In the genomic region with DNA sequence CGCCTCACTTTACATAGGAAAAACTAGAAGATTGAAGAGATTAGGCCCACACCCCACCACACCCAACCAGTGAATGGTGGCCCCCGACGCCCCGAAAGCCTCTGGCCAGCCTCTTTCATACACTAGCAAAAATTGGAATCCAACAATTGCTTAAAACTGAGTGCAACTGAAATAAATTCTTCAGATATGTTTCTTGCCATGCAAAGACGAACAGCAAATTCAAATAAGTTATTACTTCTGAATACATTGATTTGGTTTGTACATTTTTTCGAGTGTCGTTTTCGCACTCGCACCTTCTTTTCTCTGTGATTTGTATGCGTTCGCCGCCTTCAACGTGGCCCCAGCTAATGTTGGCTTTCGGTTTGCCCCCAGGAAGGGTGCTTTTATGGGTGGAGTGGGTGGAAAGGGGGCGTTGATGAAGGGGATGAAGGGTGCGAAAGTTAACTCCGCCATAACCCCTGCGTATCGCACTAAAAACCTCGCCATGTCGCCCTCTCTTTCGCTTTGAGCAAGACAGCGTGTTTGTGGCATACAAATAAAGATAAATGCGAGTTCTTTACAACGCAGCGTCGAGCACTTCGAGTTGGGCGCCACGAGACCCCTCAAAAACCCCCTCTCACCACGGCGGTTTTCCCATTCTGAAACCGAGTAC, we compare ENCODE assay signal across 1 fruit fly cellular context.
TF ChIP-seq lines count a peak whose summit lies in the region.

No protein-coding gene starts in this region.

TF ChIP-seq in whole organism, embryonic, 481 proteins besides CTCF, POLR2A, EP300 and RAD21 (continued from another document and continues in another):
- TF ChIP-seq CG3163 (GFP tag; optimal IDR thresholded peaks at IDR 0.05; lab: Kevin White, UChicago) (no peak), toy (GFP tag; IDR thresholded peaks at IDR 0.05; lab: Robert Waterston, UW) (no peak), ab (GFP tag; optimal IDR thresholded peaks at IDR 0.05; lab: Kevin White, UChicago) (no peak), chinmo (GFP tag; IDR thresholded peaks at IDR 0.05; lab: Robert Waterston, UW; ENCODE audit: partially characterized antibody) (0 out of 4 replicates have a peak, but pooled peaks have one; percentile 19), lmd (GFP tag; IDR thresholded peaks at IDR 0.05; lab: Robert Waterston, UW) (peak; percentile 60), sc (optimal IDR thresholded peaks at IDR 0.05; lab: Kevin White, UChicago) (no peak), sc (GFP tag; optimal IDR thresholded peaks at IDR 0.05; lab: Kevin White, UChicago) (no peak), lola (GFP tag; optimal IDR thresholded peaks at IDR 0.05; lab: Kevin White, UChicago) (no peak), CG6765 (GFP tag; optimal IDR thresholded peaks at IDR 0.05; lab: Kevin White, UChicago) (no peak), CG2199 (GFP tag; IDR thresholded peaks at IDR 0.05; lab: Robert Waterston, UW) (no peak), CG13894 (tag; optimal IDR thresholded peaks at IDR 0.05; lab: Kevin White, UChicago) (no peak), aop (GFP tag; IDR thresholded peaks at IDR 0.05; lab: Robert Waterston, UW) (no peak), CG11085 (GFP tag; IDR thresholded peaks at IDR 0.05; lab: Robert Waterston, UW) (no peak), CG10267 (tag; optimal IDR thresholded peaks at IDR 0.05; lab: Kevin White, UChicago) (no peak), BtbVII (GFP tag; optimal IDR thresholded peaks at IDR 0.05; lab: Kevin White, UChicago) (no peak), gsb (GFP tag; IDR thresholded peaks at IDR 0.05; lab: Robert Waterston, UW) (no peak), Vsx1 (GFP tag; optimal IDR thresholded peaks at IDR 0.05; lab: Kevin White, UChicago) (no peak), CG10366 (GFP tag; IDR thresholded peaks at IDR 0.05; lab: Robert Waterston, UW) (peak; percentile 42), CG5245 (GFP tag; optimal IDR thresholded peaks at IDR 0.05; lab: Kevin White, UChicago) (no peak), CG17359 (tag; optimal IDR thresholded peaks at IDR 0.05; lab: Kevin White, UChicago) (peak; percentile 38), psq (GFP tag; optimal IDR thresholded peaks at IDR 0.05; lab: Kevin White, UChicago) (no peak), CG6689 (GFP tag; IDR thresholded peaks at IDR 0.05; lab: Robert Waterston, UW) (no peak), CHES-1-like (GFP tag; optimal IDR thresholded peaks at IDR 0.05; lab: Kevin White, UChicago) (no peak), CG3726 (GFP tag; IDR thresholded peaks at IDR 0.05; lab: Robert Waterston, UW) (no peak), ranshi (GFP tag; IDR thresholded peaks at IDR 0.05; lab: Robert Waterston, UW) (peak; percentile 52; the same call in 1 of the 2 replicates), Nf-YB (GFP tag; optimal IDR thresholded peaks at IDR 0.05; lab: Kevin White, UChicago) (no peak), bcd (GFP tag; optimal IDR thresholded peaks at IDR 0.05; lab: Kevin White, UChicago) (peak; percentile 23), sd (tag; optimal IDR thresholded peaks at IDR 0.05; lab: Kevin White, UChicago) (no peak), CG2889 (GFP tag; IDR thresholded peaks at IDR 0.05; lab: Robert Waterston, UW) (0 out of 3 replicates have a peak, but pooled peaks have one; percentile 59), Abd-B (GFP tag; optimal IDR thresholded peaks at IDR 0.05; lab: Kevin White, UChicago) (peak; percentile 23), shn (GFP tag; optimal IDR thresholded peaks at IDR 0.05; lab: Kevin White, UChicago) (peak; percentile 14), CG10462 (GFP tag; optimal IDR thresholded peaks at IDR 0.05; lab: Kevin White, UChicago) (no peak), CG7271 (tag; optimal IDR thresholded peaks at IDR 0.05; lab: Kevin White, UChicago) (no peak), Dad (GFP tag; optimal IDR thresholded peaks at IDR 0.05; lab: Kevin White, UChicago) (no peak), wdn (GFP tag; IDR thresholded peaks at IDR 0.05; lab: Robert Waterston, UW) (0 out of 2 replicates have a peak, but pooled peaks have one; percentile 28), knrl (GFP tag; IDR thresholded peaks at IDR 0.05; lab: Robert Waterston, UW; ENCODE audit: partially characterized antibody) (no peak), Poxn (GFP tag; IDR thresholded peaks at IDR 0.05; lab: Robert Waterston, UW) (0 out of 2 replicates have a peak, but pooled peaks have one; percentile 30), H2.0 (GFP tag; IDR thresholded peaks at IDR 0.05; lab: Robert Waterston, UW) (peak; percentile 46), CG3847 (GFP tag; IDR thresholded peaks at IDR 0.05; lab: Robert Waterston, UW) (0 out of 2 replicates have a peak, but pooled peaks have one; percentile 31), CG31388 (GFP tag; optimal IDR thresholded peaks at IDR 0.05; lab: Kevin White, UChicago) (no peak), H15 (GFP tag; IDR thresholded peaks at IDR 0.05; lab: Robert Waterston, UW) (0 out of 3 replicates have a peak, but pooled peaks have one; percentile 16), nerfin-2 (GFP tag; IDR thresholded peaks at IDR 0.05; lab: Robert Waterston, UW; ENCODE audit: partially characterized antibody) (no peak), CG8359 (GFP tag; optimal IDR thresholded peaks at IDR 0.05; lab: Kevin White, UChicago; ENCODE audit: borderline replicate concordance) (no peak), eve (GFP tag; optimal IDR thresholded peaks at IDR 0.05; lab: Kevin White, UChicago) (no peak), org-1 (GFP tag; optimal IDR thresholded peaks at IDR 0.05; lab: Kevin White, UChicago) (peak; percentile 46), CG17912 (GFP tag; optimal IDR thresholded peaks at IDR 0.05; lab: Kevin White, UChicago) (no peak), abd-A (tag; optimal IDR thresholded peaks at IDR 0.05; lab: Kevin White, UChicago) (peak; percentile 61), CG18011 (GFP tag; optimal IDR thresholded peaks at IDR 0.05; lab: Kevin White, UChicago) (no peak), dpn (GFP tag; optimal IDR thresholded peaks at IDR 0.05; lab: Kevin White, UChicago) (peak; percentile 6 to 22), Meics (GFP tag; optimal IDR thresholded peaks at IDR 0.05; lab: Kevin White, UChicago) (peak; percentile 50), Doc2 (GFP tag; IDR thresholded peaks at IDR 0.05; lab: Robert Waterston, UW) (no peak), CG13296 (GFP tag; optimal IDR thresholded peaks at IDR 0.05; lab: Kevin White, UChicago) (peak; percentile 24), cas (GFP tag; IDR thresholded peaks at IDR 0.05; lab: Robert Waterston, UW) (no peak), Dll (GFP tag; IDR thresholded peaks at IDR 0.05; lab: Robert Waterston, UW; ENCODE audit: partially characterized antibody) (no peak), exex (tag; optimal IDR thresholded peaks at IDR 0.05; lab: Kevin White, UChicago) (no peak), CG1602 (GFP tag; optimal IDR thresholded peaks at IDR 0.05; lab: Kevin White, UChicago) (no peak), CG6654 (GFP tag; optimal IDR thresholded peaks at IDR 0.05; lab: Kevin White, UChicago) (no peak), NC2α (GFP tag; optimal IDR thresholded peaks at IDR 0.05; lab: Kevin White, UChicago) (no peak), Dp (GFP tag; optimal IDR thresholded peaks at IDR 0.05; lab: Kevin White, UChicago) (no peak), her (GFP tag; optimal IDR thresholded peaks at IDR 0.05; lab: Kevin White, UChicago) (peak; percentile 27), klu (GFP tag; IDR thresholded peaks at IDR 0.05; lab: Robert Waterston, UW) (no peak), CG30431 (GFP tag; optimal IDR thresholded peaks at IDR 0.05; lab: Kevin White, UChicago) (no peak), lbe (GFP tag; optimal IDR thresholded peaks at IDR 0.05; lab: Kevin White, UChicago) (no peak), wek (GFP tag; optimal IDR thresholded peaks at IDR 0.05; lab: Kevin White, UChicago) (no peak), CG17802 (tag; optimal IDR thresholded peaks at IDR 0.05; lab: Kevin White, UChicago) (no peak), oc (tag; optimal IDR thresholded peaks at IDR 0.05; lab: Kevin White, UChicago) (no peak), repo (GFP tag; optimal IDR thresholded peaks at IDR 0.05; lab: Kevin White, UChicago) (no peak), p53 (GFP tag; optimal IDR thresholded peaks at IDR 0.05; lab: Kevin White, UChicago) (no peak), CG8924 (tag; optimal IDR thresholded peaks at IDR 0.05; lab: Kevin White, UChicago) (peak; percentile 32), CG8944 (GFP tag; optimal IDR thresholded peaks at IDR 0.05; lab: Kevin White, UChicago) (no peak), schlank (tag; optimal IDR thresholded peaks at IDR 0.05; lab: Kevin White, UChicago) (peak; percentile 24), pnt (GFP tag; optimal IDR thresholded peaks at IDR 0.05; lab: Kevin White, UChicago) (peak; percentile 44), CG5180 (GFP tag; optimal IDR thresholded peaks at IDR 0.05; lab: Kevin White, UChicago) (no peak), Sry-δ (GFP tag; optimal IDR thresholded peaks at IDR 0.05; lab: Kevin White, UChicago) (no peak), fu2 (GFP tag; optimal IDR thresholded peaks at IDR 0.05; lab: Kevin White, UChicago) (peak; percentile 3), Sox100B (GFP tag; optimal IDR thresholded peaks at IDR 0.05; lab: Kevin White, UChicago) (no peak), emc (GFP tag; optimal IDR thresholded peaks at IDR 0.05; lab: Kevin White, UChicago) (no peak), HmgZ (tag; optimal IDR thresholded peaks at IDR 0.05; lab: Kevin White, UChicago) (peak; percentile 15), CG8089 (GFP tag; optimal IDR thresholded peaks at IDR 0.05; lab: Kevin White, UChicago) (no peak), ewg (GFP tag; optimal IDR thresholded peaks at IDR 0.05; lab: Kevin White, UChicago) (peak; percentile 0), crc (GFP tag; optimal IDR thresholded peaks at IDR 0.05; lab: Kevin White, UChicago) (no peak), lab (GFP tag; optimal IDR thresholded peaks at IDR 0.05; lab: Kevin White, UChicago) (peak; percentile 74), crp (GFP tag; optimal IDR thresholded peaks at IDR 0.05; lab: Kevin White, UChicago) (no peak), ind (GFP tag; optimal IDR thresholded peaks at IDR 0.05; lab: Kevin White, UChicago) (peak; percentile 34), caup (GFP tag; optimal IDR thresholded peaks at IDR 0.05; lab: Kevin White, UChicago; ENCODE audit: severe bottlenecking) (peak; percentile 46), CG9817 (tag; optimal IDR thresholded peaks at IDR 0.05; lab: Kevin White, UChicago) (peak; percentile 35), Usf (GFP tag; optimal IDR thresholded peaks at IDR 0.05; lab: Kevin White, UChicago) (no peak), MTF-1 (GFP tag; optimal IDR thresholded peaks at IDR 0.05; lab: Kevin White, UChicago; ENCODE audit: borderline replicate concordance) (no peak), Gug (GFP tag; IDR thresholded peaks at IDR 0.05; lab: Robert Waterston, UW) (peak; percentile 27; the same call in 2 of the 4 replicates), crol (GFP tag; IDR thresholded peaks at IDR 0.05; lab: Robert Waterston, UW) (no peak), gce (GFP tag; IDR thresholded peaks at IDR 0.05; lab: Robert Waterston, UW) (no peak), Jarid2 (GFP tag; optimal IDR thresholded peaks at IDR 0.05; lab: Kevin White, UChicago) (no peak), luna (GFP tag; optimal IDR thresholded peaks at IDR 0.05; lab: Kevin White, UChicago) (no peak), Max (GFP tag; optimal IDR thresholded peaks at IDR 0.05; lab: Kevin White, UChicago) (no peak), HLH54F (GFP tag; optimal IDR thresholded peaks at IDR 0.05; lab: Kevin White, UChicago) (peak; percentile 47), CG11560 (tag; IDR thresholded peaks at IDR 0.05; lab: Robert Waterston, UW) (no peak), Opbp (GFP tag; IDR thresholded peaks at IDR 0.05; lab: Robert Waterston, UW; ENCODE audit: partially characterized antibody) (no peak), dysf (GFP tag; IDR thresholded peaks at IDR 0.05; lab: Robert Waterston, UW) (peak; percentile 54; the same call in 2 of the 3 replicates), unpg (GFP tag; optimal IDR thresholded peaks at IDR 0.05; lab: Kevin White, UChicago) (peak; percentile 37), CG12236 (GFP tag; optimal IDR thresholded peaks at IDR 0.05; lab: Kevin White, UChicago) (no peak), ttk (GFP tag; IDR thresholded peaks at IDR 0.05; lab: Robert Waterston, UW) (peak; percentile 14; the same call in 1 of the 2 replicates), CG4328 (GFP tag; optimal IDR thresholded peaks at IDR 0.05; lab: Kevin White, UChicago) (no peak), CG7839 (tag; optimal IDR thresholded peaks at IDR 0.05; lab: Kevin White, UChicago) (peak; percentile 46), insv (GFP tag; optimal IDR thresholded peaks at IDR 0.05; lab: Kevin White, UChicago) (no peak), dmrt99B (tag; optimal IDR thresholded peaks at IDR 0.05; lab: Kevin White, UChicago) (peak; percentile 45), Drgx (GFP tag; IDR thresholded peaks at IDR 0.05; lab: Robert Waterston, UW) (no peak), CG11093 (GFP tag; IDR thresholded peaks at IDR 0.05; lab: Robert Waterston, UW) (no peak), Taf1 (GFP tag; IDR thresholded peaks at IDR 0.05; lab: Robert Waterston, UW) (peak; percentile 17; the same call in 1 of the 2 replicates), fru (optimal IDR thresholded peaks at IDR 0.05; lab: Kevin White, UChicago) (no peak), Adf1 (GFP tag; IDR thresholded peaks at IDR 0.05; lab: Robert Waterston, UW) (peak; percentile 30; the same call in 1 of the 2 replicates), Scr (GFP tag; IDR thresholded peaks at IDR 0.05; lab: Robert Waterston, UW; ENCODE audit: partially characterized antibody) (no peak), esg (GFP tag; conservative IDR thresholded peaks at IDR 0.05; lab: Robert Waterston, UW) (peak; percentile 22; the same call in 1 of the 2 replicates), CG14860 (GFP tag; IDR thresholded peaks at IDR 0.05; lab: Robert Waterston, UW; ENCODE audit: partially characterized antibody) (no peak), pb (GFP tag; optimal IDR thresholded peaks at IDR 0.05; lab: Kevin White, UChicago) (no peak), Lim3 (GFP tag; IDR thresholded peaks at IDR 0.05; lab: Robert Waterston, UW) (no peak), Eip74EF (GFP tag; optimal IDR thresholded peaks at IDR 0.05; lab: Kevin White, UChicago) (no peak), TFAM (GFP tag; optimal IDR thresholded peaks at IDR 0.05; lab: Kevin White, UChicago) (no peak), CG4360 (GFP tag; IDR thresholded peaks at IDR 0.05; lab: Robert Waterston, UW) (no peak), CG16813 (GFP tag; IDR thresholded peaks at IDR 0.05; lab: Robert Waterston, UW; ENCODE audit: partially characterized antibody) (no peak), CG10321 (GFP tag; IDR thresholded peaks at IDR 0.05; lab: Robert Waterston, UW) (no peak), Sry-β (GFP tag; optimal IDR thresholded peaks at IDR 0.05; lab: Kevin White, UChicago) (no peak), CG15601 (tag; optimal IDR thresholded peaks at IDR 0.05; lab: Kevin White, UChicago) (no peak), hkb (optimal IDR thresholded peaks at IDR 0.05; lab: Kevin White, UChicago) (no peak), hkb (GFP tag; IDR thresholded peaks at IDR 0.05; lab: Robert Waterston, UW) (0 out of 2 replicates have a peak, but pooled peaks have one; percentile 45)
